Fruit fly (Drosophila melanogaster) whole organism, embryonic: Measurements from ENCODE around the gene prd1.

ENCODE experiments used
- Bdp1 ChIP-seq: fragments of 200-800 bp; sonication (Bioruptor generic); optimal IDR thresholded peaks from 3 replicates; lab custom pipeline; 2016; ENCODE audit warnings: missing biosample characterization, missing genetic modification characterization
- CG10267 ChIP-seq: fragments of 200-800 bp; sonication (Bioruptor generic); optimal IDR thresholded peaks from 2 replicates; lab custom pipeline; 2018; ENCODE audit warnings: missing biosample characterization, mild to moderate bottlenecking, missing genetic modification characterization, moderate library complexity
- CG10462 ChIP-seq: fragments of 200-800 bp; sonication (Bioruptor generic); optimal IDR thresholded peaks from 2 replicates; lab custom pipeline; 2016; ENCODE audit warnings: missing biosample characterization, missing genetic modification characterization
- CG10565 ChIP-seq: fragments of 200-800 bp; sonication (Bioruptor generic); optimal IDR thresholded peaks from 3 replicates; lab custom pipeline; 2016; ENCODE audit warnings: missing biosample characterization, mild to moderate bottlenecking, missing genetic modification characterization
- CG10654 ChIP-seq: fragments of 200-800 bp; sonication (Bioruptor generic); optimal IDR thresholded peaks from 2 replicates; lab custom pipeline; 2016; ENCODE audit warnings: missing biosample characterization, missing genetic modification characterization
- CG14050 ChIP-seq: fragments of 200-800 bp; sonication (Bioruptor generic); IDR thresholded peaks from 3 replicates; pipeline ENCODE4 v1.3.6; 2022; ENCODE audit warnings: missing biosample characterization, missing genetic modification characterization
- CG15073 ChIP-seq: fragments of 200-800 bp; sonication (Bioruptor generic); optimal IDR thresholded peaks from 2 replicates; lab custom pipeline; 2016; ENCODE audit warnings: missing biosample characterization, missing genetic modification characterization
- CG17359 ChIP-seq: fragments of 200-800 bp; sonication (Bioruptor generic); optimal IDR thresholded peaks from 3 replicates; lab custom pipeline; 2018; ENCODE audit warnings: missing biosample characterization, mild to moderate bottlenecking, missing genetic modification characterization, moderate library complexity
- CG1792 ChIP-seq: fragments of 200-800 bp; sonication (Bioruptor generic); optimal IDR thresholded peaks from 2 replicates; lab custom pipeline; 2016; ENCODE audit warnings: missing biosample characterization, missing genetic modification characterization
- CG1832 ChIP-seq: fragments of 200-800 bp; sonication (Bioruptor generic); optimal IDR thresholded peaks from 2 replicates; lab custom pipeline; 2017; ENCODE audit warnings: missing biosample characterization, mild to moderate bottlenecking, missing genetic modification characterization, inconsistent platforms
- CG2129 ChIP-seq: fragments of 200-800 bp; sonication (Bioruptor generic); IDR thresholded peaks from 2 replicates; pipeline ENCODE4 v1.3.6; 2022; ENCODE audit warnings: missing biosample characterization, missing genetic modification characterization; ENCODE audit not compliant: partially characterized antibody
- CG2875 ChIP-seq: fragments of 200-800 bp; sonication (Bioruptor generic); optimal IDR thresholded peaks from 2 replicates; lab custom pipeline; 2017; ENCODE audit warnings: missing biosample characterization, mild to moderate bottlenecking, missing genetic modification characterization, missing genetic modification reagents
- CG32767 ChIP-seq: fragments of 200-800 bp; sonication (Bioruptor generic); IDR thresholded peaks from 2 replicates; pipeline ENCODE4 v1.3.6; 2022; ENCODE audit warnings: missing biosample characterization, missing genetic modification characterization
- CG3726 ChIP-seq: fragments of 200-800 bp; sonication (Bioruptor generic); IDR thresholded peaks from 3 replicates; pipeline ENCODE4, ENCODE4 v1.3.6; 2022; ENCODE audit warnings: missing biosample characterization, missing genetic modification characterization
- CG4282 ChIP-seq: fragments of 200-800 bp; sonication (Bioruptor generic); optimal IDR thresholded peaks from 2 replicates; lab custom pipeline; 2016; ENCODE audit warnings: missing biosample characterization, missing genetic modification characterization
- CG4730 ChIP-seq: fragments of 200-800 bp; sonication (Bioruptor generic); IDR thresholded peaks from 2 replicates; pipeline ENCODE4 v1.3.6; 2022; ENCODE audit warnings: missing biosample characterization, missing genetic modification characterization
- CG4820 ChIP-seq: fragments of 200-800 bp; sonication (Bioruptor generic); optimal IDR thresholded peaks from 3 replicates; lab custom pipeline; 2016; ENCODE audit warnings: missing biosample characterization, missing genetic modification characterization
- CG7271 ChIP-seq: fragments of 200-800 bp; sonication (Bioruptor generic); optimal IDR thresholded peaks from 2 replicates; lab custom pipeline; 2018; ENCODE audit warnings: missing biosample characterization, mild to moderate bottlenecking, missing genetic modification characterization, moderate library complexity
- CG7556 ChIP-seq: fragments of 200-800 bp; sonication (Bioruptor generic); optimal IDR thresholded peaks from 2 replicates; lab custom pipeline; 2017; ENCODE audit warnings: missing biosample characterization, mild to moderate bottlenecking, missing genetic modification characterization
- CG7987 ChIP-seq: fragments of 200-800 bp; sonication (Bioruptor generic); optimal IDR thresholded peaks from 2 replicates; lab custom pipeline; 2018; ENCODE audit warnings: missing biosample characterization, mild to moderate bottlenecking, missing genetic modification characterization, moderate library complexity
- CG8290 ChIP-seq, 3 experiments: fragments of 200-800 bp; sonication (Bioruptor generic); optimal IDR thresholded peaks; 2 replicates each; lab custom pipeline; 2016 to 2019; ENCODE audit warnings: missing biosample characterization in 3 of 3, missing genetic modification characterization in 3 of 3, mild to moderate bottlenecking in 2 of 3, moderate library complexity in 1 of 3
- CG9797 ChIP-seq: fragments of 200-800 bp; sonication (Bioruptor generic); optimal IDR thresholded peaks from 3 replicates; lab custom pipeline; 2018; ENCODE audit warnings: missing biosample characterization, mild to moderate bottlenecking, missing genetic modification characterization
- Eip74EF ChIP-seq, 2 experiments: fragments of 200-800 bp in 1 of 2; fragments of >200 bp in 1 of 2; sonication (Bioruptor generic) in 1 of 2; optimal IDR thresholded peaks; 2 replicates each; lab custom pipeline; 2017 to 2019; ENCODE audit warnings: missing biosample characterization in 2 of 2, missing genetic modification characterization in 2 of 2, mild to moderate bottlenecking in 1 of 2, moderate library complexity in 1 of 2
- HLH54F ChIP-seq: fragments of 200-800 bp; sonication (Bioruptor generic); optimal IDR thresholded peaks from 3 replicates; lab custom pipeline; 2016; ENCODE audit warnings: missing biosample characterization, missing genetic modification characterization
- Hmx ChIP-seq: fragments of 200-800 bp; sonication (Bioruptor generic); optimal IDR thresholded peaks from 2 replicates; lab custom pipeline; 2016; ENCODE audit warnings: missing biosample characterization, missing genetic modification characterization
- Lpt ChIP-seq: fragments of >200 bp; optimal IDR thresholded peaks from 2 replicates; lab custom pipeline; 2018; ENCODE audit warnings: missing biosample characterization, missing genetic modification characterization
- NFAT ChIP-seq: fragments of 200-800 bp; sonication (Bioruptor generic); IDR thresholded peaks from 2 replicates; pipeline ENCODE4 v1.3.6; 2022; ENCODE audit warnings: missing biosample characterization, missing genetic modification characterization
- Rfx ChIP-seq: fragments of 200-800 bp; sonication (Bioruptor generic); IDR thresholded peaks from 2 replicates; pipeline ENCODE4 v1.3.6; 2022; ENCODE audit warnings: missing biosample characterization, missing genetic modification characterization
- Sin3A ChIP-seq: fragments of >200 bp; optimal IDR thresholded peaks from 2 replicates; lab custom pipeline; 2018
- TFAM ChIP-seq: fragments of 200-800 bp; sonication (Bioruptor generic); optimal IDR thresholded peaks from 2 replicates; lab custom pipeline; 2017; ENCODE audit warnings: missing biosample characterization, missing genetic modification characterization, inconsistent platforms
- aop ChIP-seq: fragments of 200-800 bp; sonication (Bioruptor generic); IDR thresholded peaks from 2 replicates; pipeline ENCODE4 v1.3.6; 2022; ENCODE audit warnings: missing biosample characterization, missing genetic modification characterization
- btn ChIP-seq: fragments of 200-800 bp; sonication (Bioruptor generic); optimal IDR thresholded peaks from 2 replicates; lab custom pipeline; 2016; ENCODE audit warnings: missing biosample characterization, missing genetic modification characterization
- chn ChIP-seq: fragments of 200-800 bp; sonication (Bioruptor generic); optimal IDR thresholded peaks from 2 replicates; lab custom pipeline; 2016; ENCODE audit warnings: missing biosample characterization, missing genetic modification characterization
- dati ChIP-seq: fragments of 200-800 bp; sonication (Bioruptor generic); IDR thresholded peaks from 2 replicates; pipeline ENCODE4 v1.3.6; 2022; ENCODE audit warnings: missing biosample characterization, missing genetic modification characterization
- emc ChIP-seq: fragments of 200-800 bp; sonication (Bioruptor generic); optimal IDR thresholded peaks from 2 replicates; lab custom pipeline; 2016; ENCODE audit warnings: missing biosample characterization, missing genetic modification characterization
- fd64A ChIP-seq: fragments of 200-800 bp; sonication (Bioruptor generic); optimal IDR thresholded peaks from 3 replicates; lab custom pipeline; 2018; ENCODE audit warnings: missing biosample characterization, mild to moderate bottlenecking, missing genetic modification characterization
- gcm ChIP-seq: fragments of 200-800 bp; sonication (Bioruptor generic); optimal IDR thresholded peaks from 2 replicates; lab custom pipeline; 2019; ENCODE audit warnings: missing biosample characterization, mild to moderate bottlenecking, missing genetic modification characterization, moderate library complexity
- gro ChIP-seq: fragments of 200-800 bp; sonication (Bioruptor generic); optimal IDR thresholded peaks from 2 replicates; lab custom pipeline; 2016; ENCODE audit warnings: missing biosample characterization, missing genetic modification characterization
- hkb ChIP-seq, 2 experiments: fragments of 200-800 bp in 1 of 2; fragments of >200 bp in 1 of 2; sonication (Bioruptor generic) in 1 of 2; IDR thresholded peaks in 1 of 2; optimal IDR thresholded peaks in 1 of 2; 2 replicates each; pipeline versions ENCODE4 v1.3.6 to Lab custom; 2017 to 2022; ENCODE audit warnings: missing biosample characterization in 1 of 2, missing genetic modification characterization in 1 of 2
- kah ChIP-seq: fragments of 200-800 bp; sonication (Bioruptor generic); optimal IDR thresholded peaks from 2 replicates; lab custom pipeline; 2018; ENCODE audit warnings: missing biosample characterization, mild to moderate bottlenecking, missing genetic modification characterization
- nom ChIP-seq: fragments of 200-800 bp; sonication (Bioruptor generic); optimal IDR thresholded peaks from 2 replicates; lab custom pipeline; 2017; ENCODE audit warnings: missing biosample characterization, missing genetic modification characterization, mild to moderate bottlenecking, moderate library complexity, missing genetic modification reagents
- otp ChIP-seq: fragments of 200-800 bp; sonication (Bioruptor generic); IDR thresholded peaks from 3 replicates; pipeline ENCODE4, ENCODE4 v1.3.6; 2022; ENCODE audit warnings: missing biosample characterization, missing genetic modification characterization
- phol ChIP-seq: fragments of 200-800 bp; sonication (Bioruptor generic); optimal IDR thresholded peaks from 3 replicates; lab custom pipeline; 2018; ENCODE audit warnings: missing biosample characterization, mild to moderate bottlenecking, missing genetic modification characterization, moderate library complexity
- pzg ChIP-seq: fragments of 200-800 bp; sonication (Bioruptor generic); optimal IDR thresholded peaks from 3 replicates; lab custom pipeline; 2018; ENCODE audit warnings: missing biosample characterization, mild to moderate bottlenecking, missing genetic modification characterization, moderate library complexity
- slou ChIP-seq: fragments of 200-800 bp; sonication (Bioruptor generic); optimal IDR thresholded peaks from 3 replicates; lab custom pipeline; 2016; ENCODE audit warnings: missing biosample characterization, missing genetic modification characterization
- stwl ChIP-seq: fragments of 200-800 bp; sonication (Bioruptor generic); optimal IDR thresholded peaks from 3 replicates; lab custom pipeline; 2018; ENCODE audit warnings: missing biosample characterization, mild to moderate bottlenecking, missing genetic modification characterization, moderate library complexity
- unpg ChIP-seq: fragments of 200-800 bp; sonication (Bioruptor generic); optimal IDR thresholded peaks from 3 replicates; lab custom pipeline; 2018; ENCODE audit warnings: missing biosample characterization, mild to moderate bottlenecking, missing genetic modification characterization, moderate library complexity
- vfl ChIP-seq: fragments of 200-800 bp; sonication (Bioruptor generic); optimal IDR thresholded peaks from 2 replicates; lab custom pipeline; 2016; ENCODE audit warnings: missing biosample characterization, missing genetic modification characterization
- wdn ChIP-seq: fragments of 200-800 bp; sonication (Bioruptor generic); IDR thresholded peaks from 2 replicates; pipeline ENCODE4 v1.3.6; 2022; ENCODE audit warnings: missing biosample characterization, missing genetic modification characterization

Gene prd1

dm6 chr3R:11818930-11819639, 32.3 kb upstream of the prd1 start, which contains the start of the genes COX5A and glo (continued):
- TF ChIP-seq CG7987 (peak; percentile 61), CG15073 (GFP tag; lab: Kevin White, UChicago) (no peak), CG10267 (tag; lab: Kevin White, UChicago) (peak; percentile 85), emc (GFP tag; lab: Kevin White, UChicago) (peak; percentile 62), slou (GFP tag; lab: Kevin White, UChicago) (peak; percentile 38), stwl (peak; percentile 67), Bdp1 (GFP tag; lab: Kevin White, UChicago) (peak; percentile 74), CG2875 (no peak), Rfx (GFP tag; lab: Robert Waterston, UW) (peak; percentile 88), CG4730 (GFP tag; lab: Robert Waterston, UW) (peak; percentile 47; the same call in 1 of the 2 replicates), fd64A (no peak), hkb (optimal IDR thresholded peaks at IDR 0.05; lab: Kevin White, UChicago) (peak; percentile 94), hkb (GFP tag; IDR thresholded peaks at IDR 0.05; lab: Robert Waterston, UW) (peak; percentile 76), CG14050 (peak; percentile 73), unpg (GFP tag; lab: Kevin White, UChicago) (peak; percentile 74), CG8290 (GFP tag; optimal IDR thresholded peaks at IDR 0.05; lab: Kevin White, UChicago) (peak; percentile 86), CG8290 (tag; optimal IDR thresholded peaks at IDR 0.05; lab: Kevin White, UChicago) (peak; percentile 53 to 69), CG1832 (GFP tag; lab: Kevin White, UChicago) (no peak), kah (GFP tag; lab: Kevin White, UChicago) (peak; percentile 1), CG17359 (tag; lab: Kevin White, UChicago) (peak; percentile 58), CG10462 (GFP tag; lab: Kevin White, UChicago) (peak; percentile 66), CG3726 (no peak), CG10654 (GFP tag; lab: Kevin White, UChicago) (peak; percentile 80), wdn (peak; percentile 59), CG4820 (peak; percentile 71), pzg (GFP tag; lab: Kevin White, UChicago) (peak; percentile 90), aop (GFP tag; lab: Robert Waterston, UW) (peak; percentile 58; the same call in 1 of the 2 replicates), Lpt (GFP tag; lab: Kevin White, UChicago) (no peak), phol (tag; lab: Kevin White, UChicago) (peak; percentile 98), btn (GFP tag; lab: Kevin White, UChicago) (peak; percentile 24), CG7556 (GFP tag; lab: Kevin White, UChicago) (peak; percentile 49), CG9797 (GFP tag; lab: Kevin White, UChicago) (peak; percentile 89), otp (GFP tag; lab: Robert Waterston, UW) (0 out of 3 replicates have a peak, but pooled peaks have one; percentile 54), CG1792 (GFP tag; lab: Kevin White, UChicago) (peak; percentile 71), CG10565 (GFP tag; lab: Kevin White, UChicago) (no peak), gro (GFP tag; lab: Kevin White, UChicago) (peak; percentile 88), Hmx (GFP tag; lab: Kevin White, UChicago) (peak; percentile 5), NFAT (GFP tag; lab: Robert Waterston, UW) (peak; percentile 82), CG4282 (GFP tag; lab: Kevin White, UChicago) (peak; percentile 83), nom (GFP tag; lab: Kevin White, UChicago) (peak; percentile 2), CG32767 (GFP tag; lab: Robert Waterston, UW) (no peak), Eip74EF (GFP tag; optimal IDR thresholded peaks at IDR 0.05; lab: Kevin White, UChicago) (peak in 1 of 2 experiments; percentile 6), chn (GFP tag; lab: Kevin White, UChicago) (peak; percentile 89), dati (GFP tag; lab: Robert Waterston, UW) (peak; percentile 35; the same call in 1 of the 2 replicates), CG2129 (GFP tag; lab: Robert Waterston, UW) (no peak), vfl (GFP tag; lab: Kevin White, UChicago) (peak; percentile 82), gcm (GFP tag; lab: Kevin White, UChicago) (peak; percentile 76), TFAM (no peak), Sin3A (lab: Kevin White, UChicago) (peak; percentile 92), CG7271 (peak; percentile 80), HLH54F (GFP tag; lab: Kevin White, UChicago) (peak; percentile 83)
